Worm (Caenorhabditis elegans): ENCODE results near the gene F20D12.7.

The F20D12.7 gene

ce11 chrIV:7927852-7928251 lies 10.9 kb downstream of the F20D12.7 start, which contains the start of gene gcy-8:
Gene gcy-8, plus strand, starts transcription at chrIV:7928152.
- TF ChIP-seq ceh-90 (tag; optimal IDR thresholded peaks at IDR 0.05) (no peak), nhr-85 (tag) (peak; percentile 32), lin-39 (tag; optimal IDR thresholded peaks at IDR 0.05) (no peak), dsc-1 (tag; optimal IDR thresholded peaks at IDR 0.05) (peak; percentile 51)

DNA sequence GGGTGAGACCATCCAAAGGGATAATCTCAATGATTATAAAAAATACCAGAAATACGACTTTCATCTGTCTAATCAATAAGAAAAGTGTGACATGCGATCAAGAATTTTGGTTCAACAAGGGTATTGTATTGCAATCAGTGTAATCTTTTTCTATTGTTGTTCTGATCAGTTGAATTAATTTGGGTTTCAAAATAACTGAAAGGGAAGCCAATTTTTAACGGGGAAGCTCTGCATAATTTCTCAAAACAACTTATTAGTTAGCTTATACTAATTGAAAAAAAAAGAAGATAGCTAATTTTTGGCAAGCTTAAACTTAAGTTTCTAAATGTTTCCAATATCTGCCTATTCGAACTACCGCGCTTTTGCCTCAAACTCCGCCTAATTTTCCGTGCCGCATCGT lies 11.5 kb downstream of the F20D12.7 start, which contains the start of gene C49H3.12:
C49H3.12 (minus strand) TSS at position 101 of the 400 bp plus-strand sequence.
- TF ChIP-seq efl-1 (optimal IDR thresholded peaks at IDR 0.05) = no peak
- peak in 1 of 2 experiments; percentile 7 for TF ChIP-seq efl-1 (GFP tag; optimal IDR thresholded peaks at IDR 0.05 in 1 of 2)
- peak; percentile 3 for TF ChIP-seq nhr-85 (tag)
- TF ChIP-seq isw-1 (GFP tag; IDR thresholded peaks at IDR 0.05) = no peak

ce11 chrIV:7926102-7926840 lies 12.5 kb downstream of the F20D12.7 start, which contains the start of gene rps-2:
Gene rps-2, minus strand, starts transcription at chrIV:7926391.
- TF ChIP-seq ceh-82 (tag; optimal IDR thresholded peaks at IDR 0.05) = no peak
- TF ChIP-seq nhr-47 (tag; optimal IDR thresholded peaks at IDR 0.05) = peak; percentile 8
- peak; percentile 40 to 55 for TF ChIP-seq efl-1 (optimal IDR thresholded peaks at IDR 0.05)
- TF ChIP-seq efl-1 (GFP tag; optimal IDR thresholded peaks at IDR 0.05 in 1 of 2) = peak in 1 of 2 experiments; percentile 34
- no peak for TF ChIP-seq hpl-2 (GFP tag; optimal IDR thresholded peaks at IDR 0.05)
- TF ChIP-seq lin-35 (GFP tag; optimal IDR thresholded peaks at IDR 0.05) = peak; percentile 35 to 57
- TF ChIP-seq nhr-71 (tag; optimal IDR thresholded peaks at IDR 0.05) = peak; percentile 31
- no peak for TF ChIP-seq unc-62 (GFP tag; optimal IDR thresholded peaks at IDR 0.05)
- TF ChIP-seq blmp-1 (tag; optimal IDR thresholded peaks at IDR 0.05) = peak; percentile 48
- TF ChIP-seq lsy-2 (tag; optimal IDR thresholded peaks at IDR 0.05) = peak; percentile 31 to 71
- TF ChIP-seq irx-1 (tag; optimal IDR thresholded peaks at IDR 0.05) = no peak
- peak; percentile 34 for TF ChIP-seq rnt-1 (tag; optimal IDR thresholded peaks at IDR 0.05)
- TF ChIP-seq pag-3 (tag; optimal IDR thresholded peaks at IDR 0.05; ENCODE audit: borderline replicate concordance, insufficient read depth) = no peak
- no peak for TF ChIP-seq grh-1 (GFP tag; IDR thresholded peaks at IDR 0.05)
- peak; percentile 3 for TF ChIP-seq lin-39 (tag; optimal IDR thresholded peaks at IDR 0.05)
- TF ChIP-seq aha-1 (tag; optimal IDR thresholded peaks at IDR 0.05) = no peak
- TF ChIP-seq fkh-4 (tag; optimal IDR thresholded peaks at IDR 0.05; ENCODE audit: borderline replicate concordance) = no peak
- TF ChIP-seq mab-9 (GFP tag; IDR thresholded peaks at IDR 0.05) = no peak
- peak; percentile 33 for TF ChIP-seq mep-1 (tag; optimal IDR thresholded peaks at IDR 0.05)
- TF ChIP-seq xbp-1 (tag; optimal IDR thresholded peaks at IDR 0.05) = peak; percentile 15
- TF ChIP-seq skn-1 (tag; optimal IDR thresholded peaks at IDR 0.05) = peak; percentile 39
- TF ChIP-seq nhr-76 (tag; optimal IDR thresholded peaks at IDR 0.05) = no peak
- TF ChIP-seq nhr-77 (tag; optimal IDR thresholded peaks at IDR 0.05) = no peak
- no peak for TF ChIP-seq mdl-1 (tag; optimal IDR thresholded peaks at IDR 0.05)
- TF ChIP-seq nhr-237 (tag; optimal IDR thresholded peaks at IDR 0.05) = no peak
- peak; percentile 33 for TF ChIP-seq C16A3.4 (tag; optimal IDR thresholded peaks at IDR 0.05)
- TF ChIP-seq dpl-1 (GFP tag; optimal IDR thresholded peaks at IDR 0.05) = peak in 2 of 3 experiments; percentile 29 to 53
- no peak for TF ChIP-seq nhr-90 (tag; optimal IDR thresholded peaks at IDR 0.05; ENCODE audit: poor library complexity)
- no peak for TF ChIP-seq ama-1 (optimal IDR thresholded peaks at IDR 0.05)
- 0 out of 2 replicates have a peak, but pooled peaks have one; percentile 3 for TF ChIP-seq nhr-19 (GFP tag; conservative IDR thresholded peaks at IDR 0.05)
- no peak for TF ChIP-seq lin-13 (GFP tag; optimal IDR thresholded peaks at IDR 0.05)

All from whole organism, L1 larva.